Worm (Caenorhabditis elegans) whole organism, mixed stage, embryonic: Measurements from ENCODE around the gene lpr-6.

ENCODE experiments used
- ceh-43 ChIP-seq: fragments of 200-800 bp; sonication (Bioruptor generic); optimal IDR thresholded peaks from 2 replicates; lab custom pipeline; 2018; ENCODE audit warnings: mild to moderate bottlenecking, missing genetic modification characterization, moderate library complexity, missing compliant biosample characterization
- cnd-1 ChIP-seq: fragments of 200-800 bp; sonication (Bioruptor generic); optimal IDR thresholded peaks from 2 replicates; lab custom pipeline; 2018; ENCODE audit warnings: mild to moderate bottlenecking, missing genetic modification characterization, missing compliant biosample characterization
- elt-3 ChIP-seq: fragments of 150-350 bp; optimal IDR thresholded peaks from 2 replicates; lab custom pipeline; 2014; ENCODE audit warnings: missing biosample characterization, missing genetic modification characterization
- ham-2 ChIP-seq: fragments of 200-800 bp; sonication (Bioruptor generic); optimal IDR thresholded peaks from 2 replicates; lab custom pipeline; 2018; ENCODE audit warnings: mild to moderate bottlenecking, missing genetic modification characterization, missing compliant biosample characterization
- lin-13 ChIP-seq: fragments of 150-350 bp; optimal IDR thresholded peaks from 2 replicates; lab custom pipeline; 2014; ENCODE audit warnings: missing biosample characterization, missing genetic modification characterization
- lsy-2 ChIP-seq: fragments of 150-350 bp; optimal IDR thresholded peaks from 2 replicates; lab custom pipeline; 2014; ENCODE audit warnings: missing biosample characterization, missing genetic modification characterization
- mep-1 ChIP-seq: fragments of 150-350 bp; optimal IDR thresholded peaks from 2 replicates; lab custom pipeline; 2017; ENCODE audit warnings: missing biosample characterization, missing genetic modification reagents, missing genetic modification characterization, inconsistent platforms
- nhr-12 ChIP-seq: fragments of 150-350 bp; optimal IDR thresholded peaks from 2 replicates; lab custom pipeline; 2014; ENCODE audit warnings: missing biosample characterization, missing genetic modification characterization
- nhr-28 ChIP-seq: fragments of 150-350 bp; optimal IDR thresholded peaks from 2 replicates; lab custom pipeline; 2014; ENCODE audit warnings: missing biosample characterization, missing genetic modification characterization
- pha-4 ChIP-seq: fragments of 150-350 bp; optimal IDR thresholded peaks from 2 replicates; lab custom pipeline; 2018; ENCODE audit warnings: missing biosample characterization, missing genetic modification reagents, missing genetic modification characterization
- snpc-4 ChIP-seq: fragments of 150-350 bp; optimal IDR thresholded peaks from 2 replicates; lab custom pipeline; 2014; ENCODE audit warnings: missing biosample characterization, missing genetic modification characterization

ce11 chrX:11032412-11032811 lies 27.4 kb upstream of the lpr-6 start:
- no peak for TF ChIP-seq lin-13 (tag; lab: Kevin White, UChicago)
- no peak for TF ChIP-seq nhr-12 (tag; lab: Kevin White, UChicago)
- TF ChIP-seq elt-3 (tag; lab: Kevin White, UChicago): no peak
- no peak for TF ChIP-seq cnd-1
- TF ChIP-seq ham-2 (GFP tag; lab: Kevin White, UChicago): no peak
- no peak for TF ChIP-seq lsy-2
- no peak for TF ChIP-seq pha-4
- TF ChIP-seq nhr-28: no peak
- TF ChIP-seq mep-1: no peak
- no peak for TF ChIP-seq snpc-4 (tag; lab: Kevin White, UChicago)
- TF ChIP-seq ceh-43: no peak
